Fruit fly (Drosophila melanogaster): ENCODE measurements around the gene Spn.

Spn gene

dm6 chr3L:2585794-2586741 lies 32.0 kb upstream of the Spn start, which contains the start of gene msn (continued):
- TF ChIP-seq dimm (GFP tag; IDR thresholded peaks at IDR 0.05) = no peak
- peak; percentile 91 for TF ChIP-seq sens (GFP tag)
- TF ChIP-seq Ssrp (tag; optimal IDR thresholded peaks at IDR 0.05) = peak; percentile 8
- TF ChIP-seq odd (GFP tag; optimal IDR thresholded peaks at IDR 0.05) = peak; percentile 60
- TF ChIP-seq zen (tag; optimal IDR thresholded peaks at IDR 0.05) = peak; percentile 27
- 0 out of 3 replicates have a peak, but pooled peaks have one; percentile 54 for TF ChIP-seq gce (GFP tag; IDR thresholded peaks at IDR 0.05)
- TF ChIP-seq CG18262 (tag; optimal IDR thresholded peaks at IDR 0.05) = no peak
- TF ChIP-seq CG2129 (GFP tag; IDR thresholded peaks at IDR 0.05; ENCODE audit: partially characterized antibody) = no peak
- TF ChIP-seq CG3847 (GFP tag; IDR thresholded peaks at IDR 0.05) = peak; percentile 49
- TF ChIP-seq E2f2 (GFP tag; IDR thresholded peaks at IDR 0.05) = peak; percentile 30
- TF ChIP-seq cg (GFP tag; optimal IDR thresholded peaks at IDR 0.05) = peak; percentile 100
- no peak for TF ChIP-seq CG9727 (GFP tag; optimal IDR thresholded peaks at IDR 0.05)
- TF ChIP-seq Jarid2 (GFP tag; optimal IDR thresholded peaks at IDR 0.05) = peak; percentile 94
- TF ChIP-seq CG2202 (tag; optimal IDR thresholded peaks at IDR 0.05) = peak; percentile 16
- peak; percentile 11 for TF ChIP-seq CG11398 (GFP tag; optimal IDR thresholded peaks at IDR 0.05)
- TF ChIP-seq vvl (GFP tag; IDR thresholded peaks at IDR 0.05) = peak; percentile 47
- TF ChIP-seq lola (GFP tag; optimal IDR thresholded peaks at IDR 0.05) = no peak
- no peak for TF ChIP-seq H15 (GFP tag; IDR thresholded peaks at IDR 0.05)
- peak; percentile 25; the same call in 1 of the 3 replicates for TF ChIP-seq dysf (GFP tag; IDR thresholded peaks at IDR 0.05)
- TF ChIP-seq CG34224 (GFP tag; IDR thresholded peaks at IDR 0.05; ENCODE audit: partially characterized antibody) = peak; percentile 44; the same call in 2 of the 3 replicates
- TF ChIP-seq sens-2 (GFP tag; IDR thresholded peaks at IDR 0.05) = 0 out of 2 replicates have a peak, but pooled peaks have one; percentile 7
- peak; percentile 5 for TF ChIP-seq CrebB (tag; optimal IDR thresholded peaks at IDR 0.05)
- peak; percentile 92 for TF ChIP-seq MESR4 (GFP tag; optimal IDR thresholded peaks at IDR 0.05)
- peak; percentile 40 for TF ChIP-seq repo (GFP tag; optimal IDR thresholded peaks at IDR 0.05)
- TF ChIP-seq pb (GFP tag; optimal IDR thresholded peaks at IDR 0.05) = peak; percentile 40
- TF ChIP-seq ato (GFP tag; IDR thresholded peaks at IDR 0.05; ENCODE audit: partially characterized antibody) = peak; percentile 39; the same call in 1 of the 2 replicates
- peak; percentile 61 for TF ChIP-seq rib (GFP tag; IDR thresholded peaks at IDR 0.05)
- peak; percentile 36 for TF ChIP-seq CG7987 (GFP tag; optimal IDR thresholded peaks at IDR 0.05)
- TF ChIP-seq vfl (GFP tag; optimal IDR thresholded peaks at IDR 0.05) = no peak
- peak in 1 of 3 experiments; percentile 77 for TF ChIP-seq Stat92E (GFP tag; optimal IDR thresholded peaks at IDR 0.05)
- TF ChIP-seq Chrac-16 (GFP tag; optimal IDR thresholded peaks at IDR 0.05) = no peak
- peak; percentile 22 for TF ChIP-seq CG17385 (GFP tag; optimal IDR thresholded peaks at IDR 0.05)
- TF ChIP-seq amos (GFP tag; IDR thresholded peaks at IDR 0.05; ENCODE audit: partially characterized antibody) = peak; percentile 60
- TF ChIP-seq pfk (GFP tag; optimal IDR thresholded peaks at IDR 0.05) = no peak
- peak; percentile 91 for TF ChIP-seq CG9797 (GFP tag; optimal IDR thresholded peaks at IDR 0.05)
- TF ChIP-seq CG15479 (GFP tag; optimal IDR thresholded peaks at IDR 0.05) = peak; percentile 66
- no peak for TF ChIP-seq pan (optimal IDR thresholded peaks at IDR 0.05)
- peak in 1 of 2 experiments; percentile 50 for TF ChIP-seq pan (GFP tag; optimal IDR thresholded peaks at IDR 0.05 in 1 of 2, IDR thresholded peaks at IDR 0.05 in 1 of 2)
- TF ChIP-seq tna (GFP tag; IDR thresholded peaks at IDR 0.05; ENCODE audit: partially characterized antibody) = peak; percentile 51
- TF ChIP-seq pzg (GFP tag; optimal IDR thresholded peaks at IDR 0.05) = peak; percentile 94
- peak; percentile 18; the same call in 1 of the 2 replicates for TF ChIP-seq CG10366 (GFP tag; IDR thresholded peaks at IDR 0.05)
- TF ChIP-seq yki (optimal IDR thresholded peaks at IDR 0.05) = peak; percentile 68
- TF ChIP-seq CG10543 (GFP tag; optimal IDR thresholded peaks at IDR 0.05) = peak; percentile 69
- TF ChIP-seq CG8290 (GFP tag; optimal IDR thresholded peaks at IDR 0.05) = peak; percentile 1
- peak in 1 of 2 experiments; percentile 84 for TF ChIP-seq CG8290 (tag; optimal IDR thresholded peaks at IDR 0.05)
- peak; percentile 27; the same call in 1 of the 2 replicates for TF ChIP-seq ranshi (GFP tag; IDR thresholded peaks at IDR 0.05)
- TF ChIP-seq CG4282 (GFP tag; optimal IDR thresholded peaks at IDR 0.05) = no peak
- peak; percentile 29 for TF ChIP-seq CG1792 (GFP tag; optimal IDR thresholded peaks at IDR 0.05)
